Worm (Caenorhabditis elegans) whole organism, late embryonic: ENCODE measurements around the gene lgc-19.

Experiments used
- K02D7.2 ChIP-seq: sonication (generic microtip); optimal IDR thresholded peaks from 2 replicates; lab custom pipeline; 2017; ENCODE audit warnings: mild to moderate bottlenecking, missing genetic modification characterization, missing compliant biosample characterization
- T23F11.4 ChIP-seq: fragments of 200-800 bp; sonication (Bioruptor generic); optimal IDR thresholded peaks from 2 replicates; lab custom pipeline; 2018; ENCODE audit warnings: mild to moderate bottlenecking, missing genetic modification characterization, missing compliant biosample characterization
- Y22D7AL.16 ChIP-seq: sonication (generic microtip); optimal IDR thresholded peaks from 2 replicates; lab custom pipeline; 2016; ENCODE audit warnings: missing genetic modification characterization, missing compliant biosample characterization
- ahr-1 ChIP-seq: sonication (generic microtip); optimal IDR thresholded peaks from 2 replicates; lab custom pipeline; 2016; ENCODE audit warnings: missing genetic modification characterization, missing compliant biosample characterization
- ceh-18 ChIP-seq: sonication (generic microtip); optimal IDR thresholded peaks from 2 replicates; lab custom pipeline; 2016; ENCODE audit warnings: missing genetic modification characterization, missing compliant biosample characterization
- ceh-34 ChIP-seq: sonication (generic microtip); optimal IDR thresholded peaks from 2 replicates; lab custom pipeline; 2016; ENCODE audit warnings: mild to moderate bottlenecking, missing genetic modification characterization, missing compliant biosample characterization
- ceh-45 ChIP-seq: fragments of 200-800 bp; sonication (Bioruptor generic); IDR thresholded peaks from 2 replicates; pipeline ENCODE4 v1.3.6; 2022; ENCODE audit warnings: missing genetic modification reagents, missing genetic modification characterization, missing compliant biosample characterization
- ceh-6 ChIP-seq: fragments of 200-800 bp; sonication (Bioruptor generic); optimal IDR thresholded peaks from 2 replicates; lab custom pipeline; 2018; ENCODE audit warnings: mild to moderate bottlenecking, missing genetic modification characterization, missing compliant biosample characterization
- fkh-10 ChIP-seq: fragments of 150-350 bp; optimal IDR thresholded peaks from 2 replicates; lab custom pipeline; 2014; ENCODE audit warnings: missing biosample characterization, missing genetic modification reagents, missing genetic modification characterization
- gmeb-2 ChIP-seq: sonication (generic microtip); optimal IDR thresholded peaks from 2 replicates; lab custom pipeline; 2016; ENCODE audit warnings: missing genetic modification characterization, inconsistent platforms, missing compliant biosample characterization
- hlh-13 ChIP-seq: fragments of 200-800 bp; sonication (Bioruptor generic); optimal IDR thresholded peaks from 2 replicates; lab custom pipeline; 2018; ENCODE audit warnings: mild to moderate bottlenecking, missing genetic modification characterization, missing compliant biosample characterization
- hlh-15 ChIP-seq: sonication (generic microtip); optimal IDR thresholded peaks from 2 replicates; lab custom pipeline; 2016; ENCODE audit warnings: missing genetic modification characterization, missing compliant biosample characterization
- lim-6 ChIP-seq: sonication (generic microtip); optimal IDR thresholded peaks from 2 replicates; lab custom pipeline; 2016; ENCODE audit warnings: missing genetic modification characterization, missing compliant biosample characterization
- nfya-1 ChIP-seq: sonication (generic microtip); optimal IDR thresholded peaks from 2 replicates; lab custom pipeline; 2017; ENCODE audit warnings: missing genetic modification characterization, mild to moderate bottlenecking, missing compliant biosample characterization, antibody characterized with exemption, moderate library complexity
- nhr-11 ChIP-seq: fragments of 150-350 bp; optimal IDR thresholded peaks from 2 replicates; lab custom pipeline; 2014; ENCODE audit warnings: missing biosample characterization, missing genetic modification characterization
- npax-4 ChIP-seq: sonication (generic microtip); optimal IDR thresholded peaks from 2 replicates; lab custom pipeline; 2016; ENCODE audit warnings: missing genetic modification characterization, missing compliant biosample characterization
- odd-2 ChIP-seq: sonication (generic microtip); optimal IDR thresholded peaks from 2 replicates; lab custom pipeline; 2017; ENCODE audit warnings: antibody characterized with exemption, mild to moderate bottlenecking, missing genetic modification characterization, missing compliant biosample characterization
- pag-3 ChIP-seq: sonication (generic microtip); optimal IDR thresholded peaks from 2 replicates; lab custom pipeline; 2016; ENCODE audit warnings: missing compliant biosample characterization, missing genetic modification characterization, borderline replicate concordance
- pha-2 ChIP-seq: sonication (generic microtip); optimal IDR thresholded peaks from 2 replicates; lab custom pipeline; 2017; ENCODE audit warnings: mild to moderate bottlenecking, missing genetic modification characterization, missing compliant biosample characterization
- pha-4 ChIP-seq: fragments of 150-350 bp; optimal IDR thresholded peaks from 2 replicates; lab custom pipeline; 2018; ENCODE audit warnings: missing biosample characterization, missing genetic modification reagents, missing genetic modification characterization
- pqm-1 ChIP-seq: sonication (generic microtip); optimal IDR thresholded peaks from 2 replicates; lab custom pipeline; 2016; ENCODE audit warnings: missing genetic modification characterization, missing compliant biosample characterization
- pros-1 ChIP-seq: fragments of 150-350 bp; optimal IDR thresholded peaks from 2 replicates; lab custom pipeline; 2014; ENCODE audit warnings: missing biosample characterization, missing genetic modification reagents, missing genetic modification characterization
- tbx-2 ChIP-seq: sonication (generic microtip); optimal IDR thresholded peaks from 2 replicates; lab custom pipeline; 2016; ENCODE audit warnings: missing genetic modification characterization, missing compliant biosample characterization
- tbx-7 ChIP-seq: sonication (generic microtip); optimal IDR thresholded peaks from 2 replicates; lab custom pipeline; 2016; ENCODE audit warnings: missing genotype, missing genetic modification characterization, missing compliant biosample characterization
- unc-42 ChIP-seq: sonication (generic microtip); optimal IDR thresholded peaks from 2 replicates; lab custom pipeline; 2016; ENCODE audit warnings: missing genotype, missing genetic modification characterization, missing compliant biosample characterization
- ztf-16 ChIP-seq: sonication (generic microtip); optimal IDR thresholded peaks from 2 replicates; lab custom pipeline; 2017; ENCODE audit warnings: missing genetic modification characterization, missing compliant biosample characterization

lgc-19 gene

DNA sequence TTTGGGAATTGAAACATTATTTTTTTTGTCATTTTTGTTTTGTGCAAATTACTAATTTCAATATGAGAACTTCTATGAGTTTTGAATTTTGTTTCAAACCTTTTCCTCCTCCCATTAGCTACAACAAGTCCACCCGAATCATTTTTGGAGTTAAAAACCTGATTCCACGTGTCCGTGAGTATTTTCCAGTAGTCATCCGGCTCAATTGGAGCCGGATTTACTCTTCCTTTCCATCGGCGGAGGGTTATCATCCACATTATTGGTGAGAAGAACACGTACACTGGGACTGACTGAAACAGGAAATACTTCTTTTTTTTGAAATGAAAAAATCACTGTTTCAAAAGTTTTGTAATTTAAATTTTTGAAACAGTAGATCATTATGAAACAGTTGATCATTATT, 39.5 kb downstream of the lgc-19 start:
- TF ChIP-seq T23F11.4 (GFP tag; lab: Kevin White, UChicago) (no peak), pqm-1 (tag; lab: Kevin White, UChicago) (no peak), Y22D7AL.16 (tag; lab: Kevin White, UChicago) (no peak), pag-3 (no peak), ceh-18 (tag; lab: Kevin White, UChicago) (no peak), hlh-15 (tag; lab: Kevin White, UChicago) (no peak), hlh-13 (no peak), fkh-10 (GFP tag; lab: Kevin White, UChicago) (no peak), lim-6 (tag; lab: Kevin White, UChicago) (no peak), npax-4 (no peak), ceh-45 (GFP tag; lab: Robert Waterston, UW) (no peak)

DNA sequence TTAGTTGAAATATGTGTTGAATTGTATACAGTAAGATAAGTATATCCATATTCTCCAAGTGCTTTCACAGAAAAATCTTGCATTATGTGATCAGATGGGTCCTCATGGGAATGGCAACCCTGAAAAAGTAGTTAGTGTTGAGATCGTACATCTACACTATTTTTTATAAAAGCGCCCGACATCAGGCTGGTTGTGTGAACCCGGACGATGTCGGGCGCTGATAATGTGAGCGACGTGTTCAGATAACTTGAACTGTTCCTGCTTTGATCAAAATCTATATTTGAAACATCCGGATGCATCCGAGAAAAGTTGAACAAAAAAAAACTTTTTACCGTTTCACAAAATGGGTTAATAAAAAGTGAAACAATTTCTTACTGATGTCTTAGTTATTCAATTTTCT, 47.5 kb downstream of the lgc-19 start:
- no peak for TF ChIP-seq ceh-34 (tag; lab: Kevin White, UChicago)
- no peak for TF ChIP-seq ztf-16 (tag; lab: Kevin White, UChicago)
- no peak for TF ChIP-seq pros-1 (tag; lab: Kevin White, UChicago)
- TF ChIP-seq odd-2 (tag; lab: Kevin White, UChicago): no peak

DNA sequence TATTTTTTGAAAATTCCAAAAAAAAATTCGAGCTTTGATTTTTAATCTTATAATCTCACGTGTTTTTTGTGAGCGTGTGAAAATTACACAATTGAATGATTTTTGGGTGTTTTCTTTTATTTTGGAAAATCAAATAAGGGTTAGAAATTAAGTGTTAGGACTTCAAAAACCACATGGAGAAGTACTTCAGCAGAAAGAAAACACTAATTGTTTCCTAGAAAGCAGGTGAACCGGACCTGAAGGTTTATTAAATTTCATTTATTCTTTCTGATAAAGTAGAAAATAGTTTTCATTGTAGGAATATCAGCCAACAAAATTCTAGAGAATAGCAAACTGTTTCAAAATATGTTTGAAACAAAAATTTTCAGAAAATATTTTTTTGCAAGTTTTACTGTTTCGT, 54.3 kb downstream of the lgc-19 start:
- TF ChIP-seq ceh-6 (no peak), pha-4 (tag; lab: Kevin White, UChicago) (no peak), ahr-1 (tag; lab: Kevin White, UChicago) (no peak), ceh-34 (tag; lab: Kevin White, UChicago) (no peak), pag-3 (no peak), nhr-11 (tag; lab: Kevin White, UChicago) (no peak), T23F11.4 (GFP tag; lab: Kevin White, UChicago) (no peak), gmeb-2 (tag; lab: Kevin White, UChicago) (no peak), K02D7.2 (tag; lab: Kevin White, UChicago) (no peak), tbx-2 (tag; lab: Kevin White, UChicago) (no peak), unc-42 (tag; lab: Kevin White, UChicago) (no peak), hlh-15 (tag; lab: Kevin White, UChicago) (no peak), tbx-7 (tag; lab: Kevin White, UChicago) (no peak), pha-2 (tag; lab: Kevin White, UChicago) (no peak), ztf-16 (tag; lab: Kevin White, UChicago) (no peak), nfya-1 (tag; lab: Kevin White, UChicago) (no peak)
